Worm (Caenorhabditis elegans): ENCODE results near the gene K07C11.7.

DNA sequence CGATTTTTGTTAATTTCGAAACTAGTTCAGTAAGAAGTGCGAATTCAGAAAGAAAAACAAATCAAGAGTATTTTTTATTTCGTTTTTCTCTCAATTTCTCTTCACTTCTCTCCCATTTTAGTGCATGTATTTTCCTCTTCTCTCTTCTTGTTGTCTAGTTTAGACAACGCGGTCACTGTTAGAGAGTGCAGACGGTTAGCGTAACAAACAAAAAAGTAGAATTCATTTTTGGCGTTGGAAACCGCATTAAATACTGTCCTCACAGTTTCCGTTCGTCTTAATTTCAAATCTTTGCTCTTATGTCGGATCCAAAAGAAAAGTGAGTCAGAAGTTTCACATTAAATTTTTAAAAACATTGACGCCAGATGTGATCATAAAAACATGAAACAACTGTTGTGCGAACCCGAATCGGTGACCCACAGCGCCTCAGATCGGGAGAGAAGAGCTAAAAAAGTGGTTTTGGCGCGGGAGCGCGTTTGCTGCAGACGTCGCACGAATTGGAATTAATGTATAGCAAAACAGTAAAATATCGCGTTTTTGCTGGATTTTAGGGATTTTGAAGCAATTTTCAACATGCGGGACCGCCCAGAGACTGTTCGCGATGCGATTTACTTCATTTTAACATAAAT lies 34.7 kb downstream of the K07C11.7 start, which contains the start of gene srp-7:
- TF ChIP-seq egl-13 (tag; optimal IDR thresholded peaks at IDR 0.05) (no peak), isw-1 (GFP tag; IDR thresholded peaks at IDR 0.05) (peak; percentile 12; the same call in 1 of the 2 replicates), ztf-11 (tag; optimal IDR thresholded peaks at IDR 0.05) (no peak), unc-62 (GFP tag; optimal IDR thresholded peaks at IDR 0.05) (no peak)

Measured in whole organism, L1 larva.